Worm (Caenorhabditis elegans): ENCODE measurements around the gene F44A2.5.
A peak's percentile ranks its signal among the peaks of the same experiment; 100 is the strongest.

F44A2.5 gene

ce11 chrV:9318046-9318445 lies 20.6 kb downstream of the F44A2.5 start, which contains the start of gene kvs-3 (continued):
- TF ChIP-seq egl-27 (tag; optimal IDR thresholded peaks at IDR 0.05) = no peak
- peak; percentile 93 for TF ChIP-seq D1046.2 (GFP tag; IDR thresholded peaks at IDR 0.05)
- 0 out of 2 replicates have a peak, but pooled peaks have one; percentile 52 for TF ChIP-seq tag-97 (GFP tag; IDR thresholded peaks at IDR 0.05)
- TF ChIP-seq lin-13 (GFP tag; optimal IDR thresholded peaks at IDR 0.05) = peak; percentile 11
- TF ChIP-seq dmd-9 (GFP tag; IDR thresholded peaks at IDR 0.05) = peak; percentile 75
- peak; percentile 90 for TF ChIP-seq ceh-44 (GFP tag; IDR thresholded peaks at IDR 0.05)
- TF ChIP-seq mdt-29 (GFP tag; IDR thresholded peaks at IDR 0.05) = no peak; the same call in 1 of the 2 replicates
- TF ChIP-seq lim-7 (GFP tag; IDR thresholded peaks at IDR 0.05) = peak; percentile 98; the same call in 1 of the 2 replicates
- TF ChIP-seq nhr-41 (GFP tag; IDR thresholded peaks at IDR 0.05) = peak; percentile 97
- no peak for TF ChIP-seq daf-12 (tag; optimal IDR thresholded peaks at IDR 0.05)
- no peak for TF ChIP-seq mep-1 (tag; optimal IDR thresholded peaks at IDR 0.05)
- no peak for TF ChIP-seq snpc-1.2 (GFP tag; IDR thresholded peaks at IDR 0.05)
- TF ChIP-seq unc-39 (tag; optimal IDR thresholded peaks at IDR 0.05) = no peak
- peak; percentile 73 for TF ChIP-seq rbr-2 (tag; optimal IDR thresholded peaks at IDR 0.05)
- TF ChIP-seq ceh-20 (GFP tag; IDR thresholded peaks at IDR 0.05) = peak; percentile 80
- TF ChIP-seq nhr-102 (tag; optimal IDR thresholded peaks at IDR 0.05) = no peak
- TF ChIP-seq set-16 (GFP tag; IDR thresholded peaks at IDR 0.05) = no peak
- peak; percentile 97 for TF ChIP-seq tra-1 (GFP tag; IDR thresholded peaks at IDR 0.05)
- no peak for TF ChIP-seq aly-2 (tag; optimal IDR thresholded peaks at IDR 0.05)
- TF ChIP-seq mxl-2 (GFP tag; conservative IDR thresholded peaks at IDR 0.05) = peak; percentile 87
- peak; percentile 95 for TF ChIP-seq pha-4 (GFP tag; IDR thresholded peaks at IDR 0.05)
- no peak for TF ChIP-seq pha-4 (tag; optimal IDR thresholded peaks at IDR 0.05)
- TF ChIP-seq sdz-12 (GFP tag; optimal IDR thresholded peaks at IDR 0.05) = peak; percentile 44
- TF ChIP-seq nhr-77 (tag; optimal IDR thresholded peaks at IDR 0.05) = no peak
- TF ChIP-seq nhr-28 (tag; optimal IDR thresholded peaks at IDR 0.05) = peak; percentile 39
- TF ChIP-seq F49E8.2 (tag; optimal IDR thresholded peaks at IDR 0.05; ENCODE audit: borderline replicate concordance) = peak; percentile 20
- TF ChIP-seq nhr-25 (tag; optimal IDR thresholded peaks at IDR 0.05; ENCODE audit: borderline replicate concordance, insufficient read depth) = no peak
- TF ChIP-seq skn-1 (tag; optimal IDR thresholded peaks at IDR 0.05) = no peak
- peak; percentile 75 for TF ChIP-seq dmd-6 (GFP tag; IDR thresholded peaks at IDR 0.05)
- no peak for TF ChIP-seq zag-1 (tag; optimal IDR thresholded peaks at IDR 0.05)
- no peak for TF ChIP-seq nhr-6 (tag; optimal IDR thresholded peaks at IDR 0.05)
- no peak; the same call in none of the 2 replicates for TF ChIP-seq lin-38 (GFP tag; IDR thresholded peaks at IDR 0.05)
- TF ChIP-seq zfp-3 (GFP tag; conservative IDR thresholded peaks at IDR 0.05) = peak; percentile 76
- TF ChIP-seq ceh-28 (tag; optimal IDR thresholded peaks at IDR 0.05) = no peak
- TF ChIP-seq F10B5.3 (tag; optimal IDR thresholded peaks at IDR 0.05) = peak; percentile 43
- TF ChIP-seq madf-9 (GFP tag; conservative IDR thresholded peaks at IDR 0.05) = peak; percentile 80
- no peak for TF ChIP-seq cey-2 (tag; optimal IDR thresholded peaks at IDR 0.05; ENCODE audit: borderline replicate concordance, insufficient read depth)
- no peak for TF ChIP-seq nhr-10 (tag; optimal IDR thresholded peaks at IDR 0.05)
- TF ChIP-seq lin-15B (tag; optimal IDR thresholded peaks at IDR 0.05) = no peak
- peak; percentile 76 for TF ChIP-seq lin-29 (GFP tag; IDR thresholded peaks at IDR 0.05)
- TF ChIP-seq arid-1 (GFP tag; conservative IDR thresholded peaks at IDR 0.05) = peak; percentile 93; the same call in 1 of the 2 replicates
- no peak; the same call in 1 of the 2 replicates for TF ChIP-seq T26A8.4 (GFP tag; IDR thresholded peaks at IDR 0.05)
- peak in 1 of 2 experiments; percentile 94; a peak in 2 of 4 replicates for TF ChIP-seq madf-5 (GFP tag; IDR thresholded peaks at IDR 0.05)
- TF ChIP-seq fos-1 (tag; optimal IDR thresholded peaks at IDR 0.05) = no peak
- TF ChIP-seq zip-11 (GFP tag; IDR thresholded peaks at IDR 0.05) = peak; percentile 82; the same call in 1 of the 2 replicates
- TF ChIP-seq daf-8 (GFP tag; IDR thresholded peaks at IDR 0.05) = 0 out of 2 replicates have a peak, but pooled peaks have one; percentile 76
- TF ChIP-seq nhr-42 (GFP tag; IDR thresholded peaks at IDR 0.05) = no peak
- no peak for TF ChIP-seq ztf-11 (tag; optimal IDR thresholded peaks at IDR 0.05)
- TF ChIP-seq ctbp-1 (GFP tag; IDR thresholded peaks at IDR 0.05) = peak; percentile 89
- TF ChIP-seq ces-1 (GFP tag; optimal IDR thresholded peaks at IDR 0.05) = no peak
- no peak for TF ChIP-seq attf-4 (tag; optimal IDR thresholded peaks at IDR 0.05)
- peak; percentile 37 for TF ChIP-seq zip-2 (tag; optimal IDR thresholded peaks at IDR 0.05)

Measured in whole organism, L4 larva.